Fruit fly (Drosophila melanogaster): ENCODE results near the gene RanBP3.

Gene RanBP3

DNA sequence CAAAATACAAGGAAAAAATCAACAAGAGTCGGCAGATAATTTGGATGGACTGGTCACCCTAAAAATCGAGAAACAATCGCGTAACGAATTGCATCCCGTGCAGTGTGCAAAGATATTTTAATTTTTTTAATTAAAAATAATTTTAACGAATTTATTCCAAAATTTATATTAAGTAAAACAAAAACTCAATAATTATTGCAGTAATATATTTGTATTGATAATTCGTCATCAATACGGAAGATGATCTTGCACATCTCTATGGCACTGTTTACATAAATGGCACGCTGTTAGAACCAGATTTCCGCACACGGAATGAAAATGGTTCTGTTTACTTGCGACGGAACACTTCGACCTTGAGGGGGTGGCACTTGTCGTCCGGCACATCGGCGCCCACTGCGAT, 20.2 kb upstream of the RanBP3 start, which contains the start of gene tst (continued):
- TF ChIP-seq maf-S (GFP tag; optimal IDR thresholded peaks at IDR 0.05) (peak; percentile 16), Lhr (GFP tag; optimal IDR thresholded peaks at IDR 0.05) (no peak), Tbp (GFP tag; optimal IDR thresholded peaks at IDR 0.05) (no peak), C15 (GFP tag; IDR thresholded peaks at IDR 0.05) (peak; percentile 87; the same call in 2 of the 3 replicates), CG6272 (GFP tag; IDR thresholded peaks at IDR 0.05) (peak; percentile 99), psq (GFP tag; optimal IDR thresholded peaks at IDR 0.05) (peak; percentile 81), ken (GFP tag; IDR thresholded peaks at IDR 0.05) (peak; percentile 95), ap (GFP tag; IDR thresholded peaks at IDR 0.05) (peak; percentile 92), mld (GFP tag; IDR thresholded peaks at IDR 0.05; ENCODE audit: partially characterized antibody) (no peak), HLH4C (GFP tag; IDR thresholded peaks at IDR 0.05; ENCODE audit: partially characterized antibody) (peak; percentile 43; the same call in 1 of the 3 replicates), tll (GFP tag; optimal IDR thresholded peaks at IDR 0.05) (peak in 1 of 2 experiments; percentile 30), Stat92E (GFP tag; optimal IDR thresholded peaks at IDR 0.05) (peak in 1 of 3 experiments; percentile 36), stc (GFP tag; IDR thresholded peaks at IDR 0.05) (peak; percentile 95), CG13287 (GFP tag; IDR thresholded peaks at IDR 0.05; ENCODE audit: partially characterized antibody) (peak; percentile 69), ase (GFP tag; IDR thresholded peaks at IDR 0.05) (peak; percentile 96), tna (GFP tag; IDR thresholded peaks at IDR 0.05; ENCODE audit: partially characterized antibody) (no peak), gcm2 (GFP tag; optimal IDR thresholded peaks at IDR 0.05) (peak; percentile 39), knrl (GFP tag; IDR thresholded peaks at IDR 0.05; ENCODE audit: partially characterized antibody) (peak; percentile 63; the same call in 1 of the 3 replicates), CG13424 (tag; optimal IDR thresholded peaks at IDR 0.05) (peak; percentile 92), crp (GFP tag; optimal IDR thresholded peaks at IDR 0.05) (peak in 1 of 2 experiments; percentile 33), CG14710 (tag; optimal IDR thresholded peaks at IDR 0.05) (peak; percentile 96), pfk (GFP tag; optimal IDR thresholded peaks at IDR 0.05) (no peak), Atf-2 (GFP tag; optimal IDR thresholded peaks at IDR 0.05) (peak; percentile 31), CoRest (tag; optimal IDR thresholded peaks at IDR 0.05) (peak; percentile 94), gem (tag; optimal IDR thresholded peaks at IDR 0.05) (peak; percentile 98), Six4 (GFP tag; optimal IDR thresholded peaks at IDR 0.05) (peak; percentile 81), sob (GFP tag; IDR thresholded peaks at IDR 0.05) (peak; percentile 99), CG32772 (GFP tag; IDR thresholded peaks at IDR 0.05) (peak; percentile 99), mam (GFP tag; optimal IDR thresholded peaks at IDR 0.05) (peak; percentile 63), Elba2 (GFP tag; optimal IDR thresholded peaks at IDR 0.05) (peak; percentile 18), zen (tag; optimal IDR thresholded peaks at IDR 0.05) (peak; percentile 90), bab2 (GFP tag; optimal IDR thresholded peaks at IDR 0.05) (peak; percentile 35), CG12391 (tag; optimal IDR thresholded peaks at IDR 0.05) (peak; percentile 96), sug (tag; optimal IDR thresholded peaks at IDR 0.05) (peak; percentile 79), Atf3 (GFP tag; optimal IDR thresholded peaks at IDR 0.05) (no peak), CG4820 (GFP tag; optimal IDR thresholded peaks at IDR 0.05) (peak; percentile 82), CG6654 (GFP tag; optimal IDR thresholded peaks at IDR 0.05) (peak; percentile 56), caup (GFP tag; optimal IDR thresholded peaks at IDR 0.05; ENCODE audit: severe bottlenecking) (peak; percentile 86), Spps (tag; optimal IDR thresholded peaks at IDR 0.05) (peak; percentile 83), CG10366 (GFP tag; IDR thresholded peaks at IDR 0.05) (peak; percentile 96), chinmo (GFP tag; IDR thresholded peaks at IDR 0.05; ENCODE audit: partially characterized antibody) (0 out of 4 replicates have a peak, but pooled peaks have one; percentile 43), CG17359 (tag; optimal IDR thresholded peaks at IDR 0.05) (peak; percentile 94), fd96Cb (tag; optimal IDR thresholded peaks at IDR 0.05) (peak; percentile 93), lilli (GFP tag; optimal IDR thresholded peaks at IDR 0.05) (peak; percentile 84), ATbp (GFP tag; optimal IDR thresholded peaks at IDR 0.05) (peak; percentile 85), CG1792 (GFP tag; optimal IDR thresholded peaks at IDR 0.05) (no peak), Hand (GFP tag; optimal IDR thresholded peaks at IDR 0.05) (peak; percentile 8), dm (GFP tag; optimal IDR thresholded peaks at IDR 0.05) (no peak), Camta (GFP tag; optimal IDR thresholded peaks at IDR 0.05) (peak; percentile 32)
